Fruit fly (Drosophila melanogaster) whole organism, wandering third instar larva: ENCODE measurements around the gene Tk.

Experiments used
- Hr78 ChIP-seq: fragments of >200 bp; optimal IDR thresholded peaks from 2 replicates; lab custom pipeline; 2017; ENCODE audit warnings: missing biosample characterization, missing genetic modification characterization
- pan ChIP-seq: fragments of >200 bp; optimal IDR thresholded peaks from 2 replicates; lab custom pipeline; 2017

- TF ChIP-seq pan (lab: Kevin White, UChicago) (no peak), Hr78 (GFP tag; lab: Kevin White, UChicago) (no peak)
Measured at dm6 chr3R:11974631-11975030, 30.6 kb downstream of the Tk start, which contains the start of gene Tango9.
